Worm (Caenorhabditis elegans) whole organism, L3 larva: ENCODE data around the gene W02H3.1.

Experiments
- ZK546.5 ChIP-seq: sonication (generic microtip); optimal IDR thresholded peaks from 2 replicates; lab custom pipeline; 2017; ENCODE audit warnings: missing biosample characterization, missing genetic modification characterization
- ama-1 ChIP-seq: fragments of 150-350 bp; optimal IDR thresholded peaks from 2 replicates; lab custom pipeline; 2018
- ceh-16 ChIP-seq: sonication (generic microtip); optimal IDR thresholded peaks from 2 replicates; lab custom pipeline; 2017; ENCODE audit warnings: missing biosample characterization, missing genetic modification characterization
- ceh-28 ChIP-seq: fragments of 150-350 bp; optimal IDR thresholded peaks from 2 replicates; lab custom pipeline; 2014; ENCODE audit warnings: missing biosample characterization, missing genetic modification reagents, missing genetic modification characterization
- ceh-82 ChIP-seq: fragments of 150-350 bp; optimal IDR thresholded peaks from 2 replicates; lab custom pipeline; 2014; ENCODE audit warnings: missing biosample characterization, missing genetic modification characterization
- daf-12 ChIP-seq: fragments of 150-350 bp; optimal IDR thresholded peaks from 2 replicates; lab custom pipeline; 2014; ENCODE audit warnings: missing biosample characterization, missing genetic modification reagents, missing genetic modification characterization
- egl-27 ChIP-seq: sonication (generic microtip); optimal IDR thresholded peaks from 4 replicates; lab custom pipeline; 2017; ENCODE audit warnings: missing biosample characterization, missing genetic modification reagents, missing genetic modification characterization
- egl-5 ChIP-seq: fragments of 150-350 bp; optimal IDR thresholded peaks from 2 replicates; lab custom pipeline; 2017; ENCODE audit warnings: missing biosample characterization, missing genetic modification reagents, missing genetic modification characterization, inconsistent platforms
- elt-1 ChIP-seq: fragments of 150-350 bp; optimal IDR thresholded peaks from 2 replicates; lab custom pipeline; 2014; ENCODE audit warnings: missing biosample characterization, missing genetic modification characterization
- elt-2 ChIP-seq: sonication (generic microtip); optimal IDR thresholded peaks from 2 replicates; lab custom pipeline; 2016; ENCODE audit warnings: missing genetic modification reagents, mild to moderate bottlenecking, missing genetic modification characterization, missing compliant biosample characterization
- elt-3 ChIP-seq, 3 experiments: fragments of 150-350 bp in 1 of 3; sonication (generic microtip) in 2 of 3; optimal IDR thresholded peaks; 2 replicates in 2 of 3; 4 replicates in 1 of 3; lab custom pipeline; 2014 to 2017; ENCODE audit warnings: missing biosample characterization in 3 of 3, missing genetic modification characterization in 3 of 3
- eor-1 ChIP-seq, 2 experiments: fragments of 150-350 bp; optimal IDR thresholded peaks; 2 replicates each; lab custom pipeline; 2014 to 2018; ENCODE audit warnings: missing biosample characterization in 2 of 2, missing genetic modification characterization in 2 of 2
- fos-1 ChIP-seq: fragments of 150-350 bp; optimal IDR thresholded peaks from 2 replicates; lab custom pipeline; 2014; ENCODE audit warnings: missing biosample characterization, missing genetic modification characterization
- hmg-11 ChIP-seq: sonication (generic microtip); optimal IDR thresholded peaks from 2 replicates; lab custom pipeline; 2016; ENCODE audit warnings: missing genetic modification characterization, missing compliant biosample characterization
- jun-1 ChIP-seq: fragments of 150-350 bp; optimal IDR thresholded peaks from 2 replicates; lab custom pipeline; 2014; ENCODE audit warnings: missing biosample characterization, missing genetic modification reagents, missing genetic modification characterization
- lin-15B ChIP-seq: fragments of 150-350 bp; optimal IDR thresholded peaks from 2 replicates; lab custom pipeline; 2014; ENCODE audit warnings: missing biosample characterization, missing genetic modification characterization
- lsy-12 ChIP-seq: sonication (generic microtip); optimal IDR thresholded peaks from 2 replicates; lab custom pipeline; 2016; ENCODE audit warnings: mild to moderate bottlenecking, missing genetic modification characterization, missing compliant biosample characterization
- mml-1 ChIP-seq: fragments of 150-350 bp; sonication (generic microtip); optimal IDR thresholded peaks from 3 replicates; lab custom pipeline; 2014; ENCODE audit warnings: missing biosample characterization, missing genetic modification characterization
- nfya-1 ChIP-seq: sonication (generic microtip); optimal IDR thresholded peaks from 2 replicates; lab custom pipeline; 2017; ENCODE audit warnings: missing genetic modification characterization, mild to moderate bottlenecking, missing compliant biosample characterization, antibody characterized with exemption, moderate library complexity; ENCODE audit not compliant: insufficient read depth
- nhr-11 ChIP-seq: fragments of 150-350 bp; optimal IDR thresholded peaks from 2 replicates; lab custom pipeline; 2014; ENCODE audit warnings: missing biosample characterization, missing genetic modification characterization
- nhr-12 ChIP-seq: fragments of 150-350 bp; optimal IDR thresholded peaks from 2 replicates; lab custom pipeline; 2014; ENCODE audit warnings: missing biosample characterization, missing genetic modification characterization
- nhr-23 ChIP-seq: fragments of 150-350 bp; optimal IDR thresholded peaks from 2 replicates; lab custom pipeline; 2014; ENCODE audit warnings: missing biosample characterization, missing genetic modification reagents, missing genetic modification characterization
- nhr-237 ChIP-seq: fragments of 150-350 bp; optimal IDR thresholded peaks from 2 replicates; lab custom pipeline; 2014; ENCODE audit warnings: missing biosample characterization, missing genetic modification characterization
- nhr-25 ChIP-seq: sonication (generic microtip); optimal IDR thresholded peaks from 2 replicates; lab custom pipeline; 2017; ENCODE audit warnings: missing biosample characterization, missing genetic modification characterization
- nhr-43 ChIP-seq: sonication (generic microtip); optimal IDR thresholded peaks from 2 replicates; lab custom pipeline; 2016; ENCODE audit warnings: mild to moderate bottlenecking, missing genetic modification characterization, missing compliant biosample characterization; ENCODE audit not compliant: poor library complexity, severe bottlenecking
- nhr-67 ChIP-seq: fragments of 150-350 bp; optimal IDR thresholded peaks from 2 replicates; lab custom pipeline; 2014; ENCODE audit warnings: missing biosample characterization, missing genetic modification characterization
- nhr-76 ChIP-seq: fragments of 150-350 bp; sonication (generic microtip); optimal IDR thresholded peaks from 5 replicates; lab custom pipeline; 2014; ENCODE audit warnings: missing biosample characterization, missing genetic modification characterization
- nhr-77 ChIP-seq: fragments of 150-350 bp; optimal IDR thresholded peaks from 2 replicates; lab custom pipeline; 2014; ENCODE audit warnings: missing biosample characterization, missing genetic modification characterization
- pqm-1 ChIP-seq: fragments of 150-350 bp; optimal IDR thresholded peaks from 2 replicates; lab custom pipeline; 2017; ENCODE audit warnings: missing biosample characterization, missing genetic modification characterization, inconsistent platforms
- sea-2 ChIP-seq: fragments of 150-350 bp; sonication (generic microtip); optimal IDR thresholded peaks from 4 replicates; lab custom pipeline; 2014; ENCODE audit warnings: missing biosample characterization, missing genetic modification reagents, missing genetic modification characterization
- skn-1 ChIP-seq: fragments of 150-350 bp; optimal IDR thresholded peaks from 2 replicates; lab custom pipeline; 2014; ENCODE audit warnings: missing biosample characterization, missing genetic modification characterization
- snpc-4 ChIP-seq: fragments of 150-350 bp; optimal IDR thresholded peaks from 2 replicates; lab custom pipeline; 2014; ENCODE audit warnings: missing biosample characterization, missing genetic modification characterization
- tbx-2 ChIP-seq: sonication (generic microtip); optimal IDR thresholded peaks from 2 replicates; lab custom pipeline; 2016; ENCODE audit warnings: mild to moderate bottlenecking, missing genetic modification characterization, missing compliant biosample characterization
- unc-62 ChIP-seq: fragments of 150-350 bp; sonication (generic microtip); optimal IDR thresholded peaks from 4 replicates; lab custom pipeline; 2014; ENCODE audit warnings: missing biosample characterization, missing genetic modification reagents, missing genetic modification characterization
- zag-1 ChIP-seq: fragments of 150-350 bp; optimal IDR thresholded peaks from 2 replicates; lab custom pipeline; 2014; ENCODE audit warnings: missing biosample characterization, missing genetic modification characterization
- ztf-4 ChIP-seq: fragments of 150-350 bp; optimal IDR thresholded peaks from 2 replicates; lab custom pipeline; 2014; ENCODE audit warnings: missing biosample characterization, missing genetic modification characterization

Gene W02H3.1

DNA sequence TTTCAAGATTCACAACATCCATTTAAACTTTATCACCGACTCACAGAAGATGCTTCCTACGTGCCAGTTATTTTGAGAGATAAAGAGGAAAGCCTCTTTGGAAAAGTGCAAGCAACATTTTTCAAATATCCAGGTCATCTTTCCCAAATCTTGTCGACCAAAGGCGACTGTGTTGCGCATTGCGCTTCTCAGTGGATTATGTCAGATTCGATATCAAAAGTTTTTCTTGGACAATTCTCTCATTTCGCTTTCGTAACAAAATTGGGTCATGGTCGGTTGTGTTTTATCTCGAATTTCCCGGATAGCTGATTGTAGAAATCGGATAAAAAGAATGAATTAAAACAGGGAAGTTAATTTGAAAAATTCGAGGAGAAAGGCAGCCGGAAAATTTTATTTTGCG lies 38.0 kb downstream of the W02H3.1 start:
- TF ChIP-seq elt-1 (tag; lab: Kevin White, UChicago) (no peak), egl-5 (no peak), unc-62 (GFP tag; lab: Kevin White, UChicago) (no peak), nhr-23 (tag; lab: Kevin White, UChicago) (peak; percentile 93), hmg-11 (tag; lab: Kevin White, UChicago) (no peak), nhr-43 (tag; lab: Kevin White, UChicago) (peak; percentile 27)

DNA sequence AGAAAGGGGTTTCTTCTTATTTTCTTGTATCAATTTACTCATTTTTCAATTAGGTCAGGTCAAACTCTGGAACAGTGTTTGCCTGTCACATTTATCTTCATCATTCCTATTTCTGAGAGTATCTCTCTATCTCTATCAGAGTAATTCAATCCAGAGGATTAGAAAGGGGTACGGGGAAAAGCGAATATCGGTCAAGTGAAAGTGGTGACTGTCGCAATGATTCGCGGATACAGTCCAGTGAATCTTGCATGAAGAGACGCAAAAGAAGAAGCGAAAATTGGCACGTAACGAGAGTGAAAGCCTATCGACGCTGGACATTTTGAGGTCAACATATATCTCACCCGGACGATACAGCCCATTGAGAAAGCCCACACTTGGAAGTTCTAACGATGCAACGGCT lies 40.5 kb downstream of the W02H3.1 start, which contains the start of gene lpr-4:
Gene lpr-4 (plus strand): TSS at position 328 of the 400 bp plus-strand sequence.
- TF ChIP-seq unc-62 (GFP tag; lab: Kevin White, UChicago) (peak; percentile 60), tbx-2 (tag; lab: Kevin White, UChicago) (no peak), nhr-23 (tag; lab: Kevin White, UChicago) (peak; percentile 99), zag-1 (tag; lab: Kevin White, UChicago) (no peak), nhr-43 (tag; lab: Kevin White, UChicago) (peak; percentile 56), eor-1 (tag; optimal IDR thresholded peaks at IDR 0.05; lab: Kevin White, UChicago) (no peak), nhr-25 (peak; percentile 49)

DNA sequence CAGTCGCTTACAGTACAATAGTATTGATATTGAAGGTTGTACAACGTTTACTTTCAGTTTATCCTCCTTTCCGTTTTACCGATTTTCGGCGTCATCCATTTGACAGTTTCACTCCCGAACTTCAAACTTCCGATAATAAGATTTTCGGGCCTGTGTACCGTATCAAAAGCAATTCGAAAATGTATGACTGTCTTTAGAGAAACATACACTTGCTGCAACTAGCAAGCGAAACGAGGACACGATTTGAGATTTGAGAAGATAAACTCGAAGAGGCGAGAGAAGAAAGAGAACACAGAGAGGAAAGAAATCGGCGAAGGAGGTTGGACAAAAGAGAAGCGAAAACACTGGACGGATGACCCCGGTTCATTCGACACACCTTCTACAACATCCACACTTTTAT lies 43.4 kb downstream of the W02H3.1 start, which contains the start of gene lpr-5:
Gene lpr-5 (plus strand): TSS at position 220 of the 400 bp plus-strand sequence.
- peak; percentile 57 for TF ChIP-seq nhr-25
- peak; percentile 82 for TF ChIP-seq nhr-23 (tag; lab: Kevin White, UChicago)
- peak; percentile 5 for TF ChIP-seq elt-1 (tag; lab: Kevin White, UChicago)
- TF ChIP-seq mml-1 (tag; lab: Kevin White, UChicago): no peak
- TF ChIP-seq nhr-43 (tag; lab: Kevin White, UChicago): peak; percentile 8

DNA sequence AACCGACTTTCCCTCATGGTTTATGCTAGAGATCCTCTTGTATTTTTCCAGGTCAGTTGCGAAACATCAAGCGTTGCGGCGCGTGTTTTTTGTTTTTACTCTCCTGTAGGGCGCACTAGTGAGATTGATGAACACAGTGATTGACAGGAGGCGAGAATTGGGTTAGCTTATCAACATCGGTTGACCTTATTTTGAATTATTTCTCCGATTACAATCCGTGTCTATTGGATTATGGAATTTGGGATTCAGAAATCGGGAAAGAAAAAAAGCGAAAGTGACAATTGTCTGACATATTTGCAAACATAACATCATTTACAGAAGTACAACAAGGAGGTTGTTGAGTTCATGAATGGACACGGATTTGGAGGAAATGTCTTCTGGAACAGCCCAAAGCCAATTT lies 44.3 kb downstream of the W02H3.1 start:
- TF ChIP-seq nhr-23 (tag; lab: Kevin White, UChicago) (peak; percentile 96), fos-1 (tag; lab: Kevin White, UChicago) (no peak), jun-1 (no peak), nhr-43 (tag; lab: Kevin White, UChicago) (peak; percentile 14), eor-1 (tag; optimal IDR thresholded peaks at IDR 0.05; lab: Kevin White, UChicago) (no peak), hmg-11 (tag; lab: Kevin White, UChicago) (no peak), elt-3 (tag; optimal IDR thresholded peaks at IDR 0.05; lab: Kevin White, UChicago) (peak in 1 of 3 experiments; percentile 26), ama-1 (lab: Kevin White, UChicago) (peak; percentile 65), lin-15B (no peak), snpc-4 (no peak), nhr-67 (no peak)

DNA sequence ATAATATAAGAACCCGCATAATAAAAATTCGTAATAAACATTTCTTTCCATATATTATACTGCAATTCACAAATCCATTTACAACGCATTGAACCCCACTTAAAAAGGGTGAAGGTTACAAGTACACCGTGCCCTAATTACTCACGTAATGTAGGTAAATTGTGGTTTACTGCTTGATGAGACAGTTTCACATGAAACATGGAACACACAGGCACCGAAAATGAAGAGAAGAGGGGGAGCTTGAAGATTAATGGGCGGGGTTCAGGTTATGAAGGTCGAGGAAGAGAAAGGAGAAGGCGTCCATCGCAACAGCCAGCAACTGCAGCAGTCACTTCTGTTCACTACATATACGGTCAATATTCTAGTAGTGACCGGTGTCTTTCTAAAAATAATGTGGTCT lies 45.5 kb downstream of the W02H3.1 start, which contains the start of gene lpr-6:
Gene lpr-6 (plus strand): TSS at position 251 of the 400 bp plus-strand sequence.
- TF ChIP-seq ceh-16 (no peak), nhr-12 (tag; lab: Kevin White, UChicago) (no peak), nhr-77 (no peak), zag-1 (tag; lab: Kevin White, UChicago) (no peak), nhr-11 (tag; lab: Kevin White, UChicago) (no peak), ZK546.5 (tag; lab: Kevin White, UChicago) (no peak), pqm-1 (tag; lab: Kevin White, UChicago) (no peak), nhr-43 (tag; lab: Kevin White, UChicago) (peak; percentile 86), elt-2 (tag; lab: Kevin White, UChicago) (no peak), egl-27 (no peak), egl-5 (no peak), lsy-12 (tag; lab: Kevin White, UChicago) (no peak), lin-15B (no peak), daf-12 (no peak), mml-1 (tag; lab: Kevin White, UChicago) (no peak), nfya-1 (tag; lab: Kevin White, UChicago) (no peak), elt-3 (tag; optimal IDR thresholded peaks at IDR 0.05; lab: Kevin White, UChicago) (no peak), tbx-2 (tag; lab: Kevin White, UChicago) (no peak), nhr-25 (peak; percentile 5), nhr-76 (tag; lab: Kevin White, UChicago) (no peak), hmg-11 (tag; lab: Kevin White, UChicago) (no peak), nhr-23 (tag; lab: Kevin White, UChicago) (peak; percentile 87), ama-1 (lab: Kevin White, UChicago) (peak; percentile 11), ztf-4 (tag; lab: Kevin White, UChicago) (no peak), ceh-28 (tag; lab: Kevin White, UChicago) (no peak), snpc-4 (no peak), nhr-237 (tag; lab: Kevin White, UChicago) (no peak), elt-1 (tag; lab: Kevin White, UChicago) (no peak), sea-2 (no peak), skn-1 (no peak), nhr-67 (no peak), ceh-82 (tag; lab: Kevin White, UChicago) (no peak)
